Worm (Caenorhabditis elegans) whole organism, young adult: ENCODE results near the gene mab-10.

Source experiments
- ama-1 ChIP-seq, 3 experiments: fragments of 150-350 bp in 1 of 3; sonication (generic microtip) in 2 of 3; optimal IDR thresholded peaks; 2 replicates each; lab custom pipeline; 2014 to 2018; ENCODE audit warnings: missing biosample characterization in 2 of 3, missing genetic modification characterization in 2 of 3, missing genetic modification reagents in 2 of 3
- hrde-1 ChIP-seq: sonication (generic microtip); optimal IDR thresholded peaks from 2 replicates; lab custom pipeline; 2016; ENCODE audit warnings: missing genetic modification characterization, mild to moderate bottlenecking, missing compliant biosample characterization, moderate library complexity, missing genotype, missing genetic modification reagents, borderline replicate concordance
- mcd-1 ChIP-seq: fragments of 200-800 bp; sonication (Bioruptor generic); IDR thresholded peaks from 2 replicates; pipeline ENCODE4 v1.3.6; 2022; ENCODE audit warnings: missing genetic modification reagents, missing genetic modification characterization, missing compliant biosample characterization
- snpc-1.3 ChIP-seq: sonication (generic microtip); optimal IDR thresholded peaks from 2 replicates; lab custom pipeline; 2017; ENCODE audit warnings: missing genetic modification characterization, mild to moderate bottlenecking, missing compliant biosample characterization, antibody characterized with exemption, moderate library complexity, missing genotype, missing genetic modification reagents; ENCODE audit not compliant: insufficient read depth

DNA sequence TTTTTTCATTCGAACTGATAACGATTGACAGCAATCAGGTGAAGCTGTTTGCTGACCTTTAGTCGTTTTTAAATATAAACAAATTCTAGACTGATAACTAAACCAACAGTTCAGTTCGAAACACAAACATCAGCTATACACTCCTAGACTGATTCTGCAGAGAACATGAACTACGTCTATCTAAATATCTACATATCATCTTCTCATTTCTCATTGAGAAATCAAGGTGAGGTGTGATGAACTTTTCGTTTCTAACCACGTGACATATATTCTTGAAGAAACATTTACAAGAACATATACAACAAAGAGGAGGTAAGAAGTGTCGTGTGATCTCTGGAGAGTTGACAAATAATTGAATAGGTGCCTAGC, 29.3 kb downstream of the mab-10 start:
- TF ChIP-seq hrde-1 (no peak), snpc-1.3 (tag; lab: Kevin White, UChicago) (no peak), ama-1 (optimal IDR thresholded peaks at IDR 0.05; lab: Kevin White, UChicago) (no peak), ama-1 (GFP tag; optimal IDR thresholded peaks at IDR 0.05; lab: Kevin White, UChicago) (no peak), mcd-1 (GFP tag; lab: Robert Waterston, UW) (no peak)
